Fruit fly (Drosophila melanogaster): ENCODE data around the gene CG42542.

DNA sequence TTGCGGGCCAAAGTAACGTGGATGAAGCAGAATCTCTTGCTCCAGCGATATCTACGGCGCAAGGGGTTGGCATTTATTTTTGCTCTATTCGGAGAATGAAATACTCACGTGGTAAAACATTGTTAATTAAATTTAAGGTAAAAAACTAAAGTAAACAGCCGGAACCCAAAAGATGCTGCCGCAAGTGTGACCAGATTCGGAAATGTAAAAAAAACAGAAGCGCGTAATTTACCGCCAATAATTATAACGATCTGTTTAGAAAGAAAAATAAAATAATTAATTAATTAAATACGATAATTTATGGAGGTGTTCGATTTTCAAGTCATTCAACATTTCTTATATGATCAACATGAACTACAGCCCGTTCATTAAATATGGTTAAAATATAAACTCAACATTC lies 26.6 kb downstream of the CG42542 start, which contains the start of gene Polr2G:
- no peak for TF ChIP-seq psq (optimal IDR thresholded peaks at IDR 0.05)
- TF ChIP-seq h (optimal IDR thresholded peaks at IDR 0.05), result no peak
